Fruit fly (Drosophila melanogaster) whole organism, embryonic: ENCODE measurements around the gene Mct1.

Experiments
- CG11085 ChIP-seq: fragments of 200-800 bp; sonication (Bioruptor generic); IDR thresholded peaks from 2 replicates; pipeline ENCODE4 v1.3.6; 2022; ENCODE audit warnings: missing biosample characterization, missing genetic modification characterization
- CG15011 ChIP-seq: fragments of 200-800 bp; sonication (Bioruptor generic); optimal IDR thresholded peaks from 3 replicates; lab custom pipeline; 2018; ENCODE audit warnings: missing biosample characterization, mild to moderate bottlenecking, missing genetic modification characterization
- CG2116 ChIP-seq: fragments of 200-800 bp; sonication (Bioruptor generic); optimal IDR thresholded peaks from 3 replicates; lab custom pipeline; 2018; ENCODE audit warnings: missing biosample characterization, mild to moderate bottlenecking, missing genetic modification characterization
- CG31441 ChIP-seq: fragments of 200-800 bp; sonication (Bioruptor generic); IDR thresholded peaks from 2 replicates; pipeline ENCODE4 v1.3.6; 2022; ENCODE audit warnings: missing biosample characterization, missing genetic modification characterization
- CG7987 ChIP-seq: fragments of 200-800 bp; sonication (Bioruptor generic); optimal IDR thresholded peaks from 2 replicates; lab custom pipeline; 2018; ENCODE audit warnings: missing biosample characterization, mild to moderate bottlenecking, missing genetic modification characterization, moderate library complexity
- Doc3 ChIP-seq: fragments of 200-800 bp; sonication (Bioruptor generic); IDR thresholded peaks from 3 replicates; pipeline ENCODE4 v1.3.6; 2022; ENCODE audit warnings: missing biosample characterization, missing genetic modification characterization; ENCODE audit not compliant: partially characterized antibody
- MESR4 ChIP-seq: fragments of 200-800 bp; sonication (Bioruptor generic); optimal IDR thresholded peaks from 2 replicates; lab custom pipeline; 2018; ENCODE audit warnings: missing biosample characterization, mild to moderate bottlenecking, missing genetic modification characterization, moderate library complexity
- NC2β ChIP-seq: fragments of 200-800 bp; sonication (Bioruptor generic); optimal IDR thresholded peaks from 2 replicates; lab custom pipeline; 2016; ENCODE audit warnings: missing biosample characterization, missing genetic modification characterization
- ci ChIP-seq: fragments of 200-800 bp; sonication (Bioruptor generic); IDR thresholded peaks from 3 replicates; pipeline ENCODE4 v1.3.6; 2022; ENCODE audit warnings: missing biosample characterization, missing genetic modification characterization
- run ChIP-seq: fragments of 200-800 bp; sonication (Bioruptor generic); optimal IDR thresholded peaks from 3 replicates; lab custom pipeline; 2018; ENCODE audit warnings: missing biosample characterization, mild to moderate bottlenecking, missing genetic modification characterization
- sisA ChIP-seq: fragments of 200-800 bp; sonication (Bioruptor generic); IDR thresholded peaks from 2 replicates; pipeline ENCODE4 v1.3.6; 2022; ENCODE audit warnings: missing biosample characterization, missing genetic modification characterization
- sqz ChIP-seq: fragments of 200-800 bp; sonication (Bioruptor generic); optimal IDR thresholded peaks from 3 replicates; lab custom pipeline; 2018; ENCODE audit warnings: missing biosample characterization, mild to moderate bottlenecking, missing genetic modification characterization
- stwl ChIP-seq: fragments of 200-800 bp; sonication (Bioruptor generic); optimal IDR thresholded peaks from 3 replicates; lab custom pipeline; 2018; ENCODE audit warnings: missing biosample characterization, mild to moderate bottlenecking, missing genetic modification characterization, moderate library complexity

DNA sequence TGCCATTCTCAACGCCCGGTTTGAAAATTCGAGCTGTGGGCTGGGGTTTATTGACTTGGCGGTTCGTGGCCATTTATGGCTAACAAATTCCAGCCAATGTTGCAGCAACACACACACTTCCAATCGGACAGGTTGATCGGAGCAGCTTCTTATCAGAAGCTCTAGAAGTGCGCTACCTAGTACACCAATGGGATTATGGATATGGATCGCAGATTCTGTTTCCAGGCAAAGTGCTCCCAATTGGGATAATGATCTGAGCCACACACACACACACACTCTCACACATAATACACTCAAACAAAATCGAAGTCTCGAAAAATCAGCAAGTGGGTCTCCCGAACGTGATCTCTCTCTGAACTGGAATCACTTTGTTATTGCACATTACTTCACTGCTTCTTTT, 32.6 kb downstream of the Mct1 start:
- no peak for TF ChIP-seq sqz (GFP tag; lab: Kevin White, UChicago)
- no peak for TF ChIP-seq CG31441 (GFP tag; lab: Robert Waterston, UW)
- TF ChIP-seq MESR4, result no peak
- TF ChIP-seq stwl (tag; lab: Kevin White, UChicago), result no peak
- TF ChIP-seq ci, result no peak
- no peak for TF ChIP-seq CG15011 (GFP tag; lab: Kevin White, UChicago)
- no peak for TF ChIP-seq CG2116 (GFP tag; lab: Kevin White, UChicago)
- TF ChIP-seq CG7987 (GFP tag; lab: Kevin White, UChicago), result no peak
- TF ChIP-seq NC2β (GFP tag; lab: Kevin White, UChicago), result no peak
- no peak for TF ChIP-seq run (tag; lab: Kevin White, UChicago)
- TF ChIP-seq Doc3 (GFP tag; lab: Robert Waterston, UW), result no peak
- no peak for TF ChIP-seq sisA (GFP tag; lab: Robert Waterston, UW)
- TF ChIP-seq CG11085 (GFP tag; lab: Robert Waterston, UW), result no peak
